Worm (Caenorhabditis elegans) whole organism, L4 larva: ENCODE results near the gene skr-17.

Source experiments
- F10B5.3 ChIP-seq: sonication (generic microtip); optimal IDR thresholded peaks from 2 replicates; lab custom pipeline; 2016; ENCODE audit warnings: mild to moderate bottlenecking, missing genetic modification characterization, missing compliant biosample characterization
- F26F4.8 ChIP-seq: fragments of 200-800 bp; sonication (Bioruptor generic); conservative IDR thresholded peaks from 2 replicates; pipeline ENCODE4 v1.3.6; 2022; ENCODE audit warnings: missing genetic modification characterization, missing compliant biosample characterization
- F44E2.7 ChIP-seq: fragments of 200-800 bp; sonication (Bioruptor generic); IDR thresholded peaks from 2 replicates; pipeline ENCODE4 v2.1.2; 2022; ENCODE audit warnings: missing genetic modification characterization, missing compliant biosample characterization
- R02D3.7 ChIP-seq: fragments of 150-350 bp; sonication (generic microtip); optimal IDR thresholded peaks from 3 replicates; lab custom pipeline; 2014; ENCODE audit warnings: missing biosample characterization, missing genetic modification characterization
- Y105C5A.15 ChIP-seq: fragments of 200-800 bp; sonication (Bioruptor generic); IDR thresholded peaks from 2 replicates; pipeline ENCODE4 v1.3.6; 2022; ENCODE audit warnings: missing genetic modification characterization, missing compliant biosample characterization
- Y48G9A.11 ChIP-seq: fragments of 200-800 bp; sonication (Bioruptor generic); IDR thresholded peaks from 2 replicates; pipeline ENCODE4 v1.3.6; 2022; ENCODE audit warnings: missing genetic modification reagents, missing genetic modification characterization, missing compliant biosample characterization
- Y75B8A.6 ChIP-seq: fragments of 200-800 bp; sonication (Bioruptor generic); IDR thresholded peaks from 2 replicates; pipeline ENCODE4 v1.3.6; 2022; ENCODE audit warnings: missing genetic modification reagents, missing genetic modification characterization, missing compliant biosample characterization
- ZK337.2 ChIP-seq: fragments of 200-800 bp; sonication (Bioruptor generic); IDR thresholded peaks from 2 replicates; pipeline ENCODE4 v1.3.6; 2022; ENCODE audit warnings: missing genetic modification reagents, missing genetic modification characterization, missing compliant biosample characterization
- ZK546.5 ChIP-seq, 2 experiments: sonication (generic microtip); optimal IDR thresholded peaks; 2 replicates each; lab custom pipeline; 2017; ENCODE audit warnings: missing biosample characterization in 2 of 2, missing genetic modification characterization in 2 of 2
- aha-1 ChIP-seq: fragments of 150-350 bp; peaks from one replicate; lab custom pipeline; 2014; ENCODE audit warnings: missing biosample characterization, missing genetic modification characterization
- ama-1 ChIP-seq: fragments of 150-350 bp; optimal IDR thresholded peaks from 2 replicates; lab custom pipeline; 2014; ENCODE audit warnings: inconsistent platforms, mixed read lengths
- ceh-20 ChIP-seq: fragments of 200-800 bp; sonication (Bioruptor generic); IDR thresholded peaks from 2 replicates; pipeline ENCODE4 v1.3.6; 2022; ENCODE audit warnings: missing genetic modification reagents, missing genetic modification characterization, missing compliant biosample characterization
- ceh-28 ChIP-seq: fragments of 150-350 bp; optimal IDR thresholded peaks from 2 replicates; lab custom pipeline; 2014; ENCODE audit warnings: missing biosample characterization, missing genetic modification reagents, missing genetic modification characterization
- ceh-82 ChIP-seq: sonication (generic microtip); optimal IDR thresholded peaks from 2 replicates; lab custom pipeline; 2017; ENCODE audit warnings: missing biosample characterization, missing genetic modification characterization
- ctbp-1 ChIP-seq: fragments of 200-800 bp; sonication (Bioruptor generic); IDR thresholded peaks from 2 replicates; pipeline ENCODE4 v1.3.6; 2022; ENCODE audit warnings: missing genetic modification reagents, missing genetic modification characterization, missing compliant biosample characterization
- daf-12 ChIP-seq: fragments of 150-350 bp; optimal IDR thresholded peaks from 2 replicates; lab custom pipeline; 2014; ENCODE audit warnings: missing biosample characterization, missing genetic modification reagents, missing genetic modification characterization
- dmd-6 ChIP-seq: fragments of 200-800 bp; sonication (Bioruptor generic); IDR thresholded peaks from 2 replicates; pipeline ENCODE4 v1.3.6; 2022; ENCODE audit warnings: missing genetic modification reagents, missing genetic modification characterization, missing compliant biosample characterization
- dpl-1 ChIP-seq: fragments of 150-350 bp; optimal IDR thresholded peaks from 2 replicates; lab custom pipeline; 2014; ENCODE audit warnings: missing biosample characterization, missing genetic modification reagents, missing genetic modification characterization
- egl-43 ChIP-seq: fragments of 200-800 bp; sonication (Bioruptor generic); IDR thresholded peaks from 2 replicates; pipeline ENCODE4 v1.3.6; 2022; ENCODE audit warnings: missing genetic modification reagents, missing genetic modification characterization, missing compliant biosample characterization
- gei-8 ChIP-seq: fragments of 200-800 bp; sonication (Bioruptor generic); optimal IDR thresholded peaks from 2 replicates; lab custom pipeline; 2018; ENCODE audit warnings: mild to moderate bottlenecking, missing genetic modification characterization, missing compliant biosample characterization
- hif-1 ChIP-seq, 2 experiments: sonication (generic microtip); optimal IDR thresholded peaks; 2 replicates each; lab custom pipeline; 2016 to 2017; ENCODE audit warnings: missing compliant biosample characterization in 2 of 2, missing genetic modification characterization in 2 of 2, missing genetic modification reagents in 2 of 2, missing genotype in 2 of 2, mild to moderate bottlenecking in 1 of 2
- hlh-11 ChIP-seq: fragments of 200-800 bp; sonication (Bioruptor generic); optimal IDR thresholded peaks from 2 replicates; lab custom pipeline; 2018; ENCODE audit warnings: mild to moderate bottlenecking, missing genetic modification characterization, missing compliant biosample characterization
- jun-1 ChIP-seq: fragments of 150-350 bp; optimal IDR thresholded peaks from 2 replicates; lab custom pipeline; 2014; ENCODE audit warnings: missing biosample characterization, missing genetic modification reagents, missing genetic modification characterization
- lim-7 ChIP-seq: fragments of 200-800 bp; sonication (Bioruptor generic); IDR thresholded peaks from 2 replicates; pipeline ENCODE4 v1.3.6; 2022; ENCODE audit warnings: missing genetic modification characterization, missing compliant biosample characterization
- lir-3 ChIP-seq: sonication (generic microtip); optimal IDR thresholded peaks from 2 replicates; lab custom pipeline; 2016; ENCODE audit warnings: mild to moderate bottlenecking, missing genetic modification characterization, missing compliant biosample characterization
- madf-9 ChIP-seq: fragments of 200-800 bp; sonication (Bioruptor generic); conservative IDR thresholded peaks from 2 replicates; pipeline ENCODE4 v1.3.6; 2022; ENCODE audit warnings: missing genetic modification reagents, missing genetic modification characterization, missing compliant biosample characterization
- mdt-29 ChIP-seq: fragments of 200-800 bp; sonication (Bioruptor generic); IDR thresholded peaks from 2 replicates; pipeline ENCODE4 v1.3.6; 2022; ENCODE audit warnings: missing genetic modification reagents, missing genetic modification characterization, missing compliant biosample characterization
- mep-1 ChIP-seq: fragments of 150-350 bp; sonication (generic microtip); optimal IDR thresholded peaks from 3 replicates; lab custom pipeline; 2014; ENCODE audit warnings: missing biosample characterization, missing genetic modification characterization
- mxl-2 ChIP-seq: fragments of 200-800 bp; sonication (Bioruptor generic); conservative IDR thresholded peaks from 2 replicates; pipeline ENCODE4 v1.3.6; 2022; ENCODE audit warnings: missing genetic modification reagents, missing genetic modification characterization, missing compliant biosample characterization
- nhr-10 ChIP-seq: fragments of 150-350 bp; optimal IDR thresholded peaks from 2 replicates; lab custom pipeline; 2014; ENCODE audit warnings: missing biosample characterization, missing genetic modification characterization
- nhr-11 ChIP-seq: fragments of 150-350 bp; optimal IDR thresholded peaks from 2 replicates; lab custom pipeline; 2014; ENCODE audit warnings: missing biosample characterization, missing genetic modification characterization
- nhr-111 ChIP-seq: fragments of 200-800 bp; sonication (Bioruptor generic); optimal IDR thresholded peaks from 2 replicates; lab custom pipeline; 2018; ENCODE audit warnings: mild to moderate bottlenecking, missing genetic modification characterization, missing compliant biosample characterization
- nhr-28 ChIP-seq: fragments of 150-350 bp; optimal IDR thresholded peaks from 2 replicates; lab custom pipeline; 2014; ENCODE audit warnings: missing biosample characterization, missing genetic modification characterization
- nhr-76 ChIP-seq: fragments of 150-350 bp; optimal IDR thresholded peaks from 2 replicates; lab custom pipeline; 2014; ENCODE audit warnings: missing biosample characterization, missing genetic modification characterization
- nhr-77 ChIP-seq: fragments of 150-350 bp; optimal IDR thresholded peaks from 2 replicates; lab custom pipeline; 2014; ENCODE audit warnings: missing biosample characterization, missing genetic modification characterization
- pha-4 ChIP-seq, 2 experiments: fragments of 150-350 bp in 1 of 2; fragments of 200-800 bp in 1 of 2; sonication (Bioruptor generic) in 1 of 2; IDR thresholded peaks in 1 of 2; optimal IDR thresholded peaks in 1 of 2; 2 replicates each; pipeline versions ENCODE4 v1.3.6 to Lab custom; 2014 to 2022; ENCODE audit warnings: missing genetic modification characterization in 2 of 2, missing genetic modification reagents in 2 of 2, missing biosample characterization in 1 of 2, missing compliant biosample characterization in 1 of 2
- pqm-1 ChIP-seq: sonication (generic microtip); optimal IDR thresholded peaks from 2 replicates; lab custom pipeline; 2017; ENCODE audit warnings: missing biosample characterization, missing genetic modification characterization
- rbr-2 ChIP-seq: sonication (generic microtip); optimal IDR thresholded peaks from 2 replicates; lab custom pipeline; 2016; ENCODE audit warnings: missing genotype, missing genetic modification characterization, missing compliant biosample characterization
- set-16 ChIP-seq: fragments of 200-800 bp; sonication (Bioruptor generic); IDR thresholded peaks from 2 replicates; pipeline ENCODE4 v1.3.6; 2022; ENCODE audit warnings: missing genetic modification reagents, missing genetic modification characterization, missing compliant biosample characterization
- snpc-1.2 ChIP-seq: fragments of 200-800 bp; sonication (Bioruptor generic); IDR thresholded peaks from 2 replicates; pipeline ENCODE4 v1.3.6; 2022; ENCODE audit warnings: missing genetic modification reagents, missing genetic modification characterization, missing compliant biosample characterization
- snpc-4 ChIP-seq: fragments of 150-350 bp; optimal IDR thresholded peaks from 2 replicates; lab custom pipeline; 2014; ENCODE audit warnings: missing biosample characterization, missing genetic modification characterization
- tra-1 ChIP-seq: fragments of 200-800 bp; sonication (Bioruptor generic); IDR thresholded peaks from 2 replicates; pipeline ENCODE4 v1.3.6; 2022; ENCODE audit warnings: missing genetic modification reagents, missing genetic modification characterization, missing compliant biosample characterization
- unc-62 ChIP-seq, 3 experiments: fragments of 150-350 bp in 1 of 3; sonication (generic microtip); optimal IDR thresholded peaks in 2 of 3; peaks in 1 of 3; 1 replicate in 1 of 3; 2 replicates in 2 of 3; lab custom pipeline; 2014 to 2017; ENCODE audit warnings: missing biosample characterization in 3 of 3, missing genetic modification characterization in 3 of 3, missing genetic modification reagents in 3 of 3, missing genotype in 1 of 3
- vab-7 ChIP-seq: fragments of 200-800 bp; sonication (Bioruptor generic); IDR thresholded peaks from 2 replicates; pipeline ENCODE4 v1.3.6; 2022; ENCODE audit warnings: missing genetic modification reagents, missing genetic modification characterization, missing compliant biosample characterization
- zag-1 ChIP-seq: fragments of 150-350 bp; optimal IDR thresholded peaks from 2 replicates; lab custom pipeline; 2014; ENCODE audit warnings: missing biosample characterization, missing genetic modification characterization
- zfp-3 ChIP-seq: fragments of 200-800 bp; sonication (Bioruptor generic); conservative IDR thresholded peaks from 2 replicates; pipeline ENCODE4 v1.3.6; 2022; ENCODE audit warnings: missing genetic modification reagents, missing genetic modification characterization, missing compliant biosample characterization

skr-17 gene

DNA sequence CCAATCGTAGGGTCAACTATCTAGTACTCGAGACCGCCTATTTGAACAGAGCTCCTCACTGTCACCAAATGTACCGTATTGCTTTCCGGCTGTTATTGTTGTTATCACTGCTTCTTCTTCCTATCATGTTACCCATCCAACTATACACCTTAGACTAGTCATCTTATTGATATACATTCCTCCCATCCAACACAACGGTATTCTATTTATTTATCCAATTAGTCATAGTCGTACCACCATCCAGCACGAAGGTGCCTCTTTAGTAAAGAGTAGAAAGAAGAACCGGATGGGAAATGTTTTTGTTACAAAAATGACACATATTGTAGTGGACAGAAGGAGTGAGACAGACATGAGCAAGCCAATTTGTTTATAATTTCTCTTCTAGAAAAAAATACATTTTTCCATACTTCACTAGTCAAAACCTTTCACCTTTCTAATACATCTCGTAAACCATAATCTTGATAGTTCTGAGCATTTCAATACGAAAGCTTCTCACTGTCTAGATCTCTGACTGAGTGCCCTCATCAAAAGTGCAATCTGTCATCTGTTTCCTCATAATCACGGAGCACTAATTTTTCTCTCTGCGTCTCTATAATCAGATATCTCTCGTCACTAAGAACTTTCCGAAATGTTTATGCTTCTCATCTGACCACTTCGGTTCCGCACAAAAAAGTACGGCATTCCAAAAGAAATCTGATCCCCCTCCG, 27.0 kb downstream of the skr-17 start (continued):
- no peak for TF ChIP-seq vab-7 (GFP tag; lab: Robert Waterston, UW)
- no peak for TF ChIP-seq nhr-11
- TF ChIP-seq jun-1 = no peak
- no peak for TF ChIP-seq egl-43 (GFP tag; lab: Robert Waterston, UW)
- no peak for TF ChIP-seq ctbp-1 (GFP tag; lab: Robert Waterston, UW)
- TF ChIP-seq unc-62 (GFP tag; optimal IDR thresholded peaks at IDR 0.05 in 1 of 2; lab: Kevin White, UChicago) = peak in 1 of 2 experiments; percentile 37
- TF ChIP-seq unc-62 (tag; optimal IDR thresholded peaks at IDR 0.05; lab: Kevin White, UChicago) = no peak
- no peak for TF ChIP-seq ceh-20
- no peak for TF ChIP-seq madf-9 (GFP tag; lab: Robert Waterston, UW)
- TF ChIP-seq rbr-2 = no peak
- no peak for TF ChIP-seq dpl-1 (GFP tag; lab: Kevin White, UChicago)
- no peak for TF ChIP-seq pqm-1 (tag; lab: Kevin White, UChicago)
- no peak for TF ChIP-seq zfp-3 (GFP tag; lab: Robert Waterston, UW)
- no peak for TF ChIP-seq snpc-1.2 (GFP tag; lab: Robert Waterston, UW)
- TF ChIP-seq Y48G9A.11 (GFP tag; lab: Robert Waterston, UW) = no peak
- TF ChIP-seq hif-1 (tag; optimal IDR thresholded peaks at IDR 0.05; lab: Kevin White, UChicago) = no peak
- TF ChIP-seq ceh-28 (tag; lab: Kevin White, UChicago) = no peak
- TF ChIP-seq Y75B8A.6 (GFP tag; lab: Robert Waterston, UW) = no peak
- no peak for TF ChIP-seq R02D3.7 (tag; lab: Kevin White, UChicago)
- no peak for TF ChIP-seq F44E2.7 (GFP tag; lab: Robert Waterston, UW)
- TF ChIP-seq nhr-10 (tag; lab: Kevin White, UChicago) = no peak
- TF ChIP-seq ZK546.5 (tag; optimal IDR thresholded peaks at IDR 0.05; lab: Kevin White, UChicago) = no peak
- peak; percentile 19 for TF ChIP-seq nhr-28 (tag; lab: Kevin White, UChicago)
- peak; percentile 8 for TF ChIP-seq aha-1 (tag; lab: Kevin White, UChicago)
- TF ChIP-seq Y105C5A.15 (GFP tag; lab: Robert Waterston, UW) = no peak
- no peak for TF ChIP-seq nhr-76 (tag; lab: Kevin White, UChicago)
- TF ChIP-seq hlh-11 (tag; lab: Kevin White, UChicago) = peak; percentile 7
- no peak for TF ChIP-seq pha-4 (GFP tag; IDR thresholded peaks at IDR 0.05; lab: Robert Waterston, UW)
- TF ChIP-seq pha-4 (tag; optimal IDR thresholded peaks at IDR 0.05; lab: Kevin White, UChicago) = peak; percentile 66

DNA sequence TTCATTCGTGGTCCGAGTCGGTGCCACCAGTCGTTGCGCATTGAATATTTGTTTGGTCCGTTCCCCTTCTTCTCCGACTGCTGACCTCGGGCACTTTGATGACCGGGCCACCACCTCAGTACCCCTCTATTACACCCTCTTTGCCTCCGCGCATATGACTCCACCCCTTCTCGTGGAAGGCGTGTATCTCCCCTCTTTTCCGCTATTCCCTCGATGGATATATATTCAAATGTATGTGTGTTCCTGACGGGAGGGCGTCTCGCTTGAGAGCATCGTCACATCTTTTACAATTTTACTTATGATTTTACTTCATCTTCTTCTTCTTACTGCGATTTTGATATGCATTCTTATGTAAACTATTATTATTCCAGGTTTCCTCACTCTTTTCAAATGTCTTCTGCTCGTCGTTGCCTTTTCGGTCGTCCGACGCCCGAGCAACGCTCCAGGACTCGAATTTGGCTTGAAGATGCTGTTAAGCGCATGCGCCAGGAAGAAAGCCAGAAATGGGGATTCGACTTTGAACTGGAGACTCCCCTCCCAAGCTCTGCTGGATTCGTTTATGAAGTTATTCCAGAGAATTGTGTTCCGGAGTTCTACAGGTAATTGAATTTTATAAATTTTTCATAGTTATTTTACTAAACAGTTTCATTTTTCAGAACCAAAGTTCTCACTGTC, 27.7 kb downstream of the skr-17 start, which contains the start of gene cki-1:
Gene cki-1 (plus strand): TSS at position 372 of the 675 bp plus-strand sequence.
- TF ChIP-seq nhr-76 (tag; lab: Kevin White, UChicago) (no peak), unc-62 (GFP tag; optimal IDR thresholded peaks at IDR 0.05 in 1 of 2; lab: Kevin White, UChicago) (peak in 1 of 2 experiments; percentile 50), unc-62 (tag; optimal IDR thresholded peaks at IDR 0.05; lab: Kevin White, UChicago) (no peak), set-16 (GFP tag; lab: Robert Waterston, UW) (0 out of 2 replicates have a peak, but pooled peaks have one; percentile 7), ceh-82 (tag; lab: Kevin White, UChicago) (no peak), lir-3 (no peak), mep-1 (tag; lab: Kevin White, UChicago) (no peak), dmd-6 (GFP tag; lab: Robert Waterston, UW) (no peak), snpc-4 (tag; lab: Kevin White, UChicago) (no peak), daf-12 (tag; lab: Kevin White, UChicago) (no peak)

ce11 chrII:7812332-7812731, 29.0 kb downstream of the skr-17 start:
- TF ChIP-seq ZK337.2 (GFP tag; lab: Robert Waterston, UW) = no peak
- TF ChIP-seq mxl-2 (GFP tag; lab: Robert Waterston, UW) = no peak
- TF ChIP-seq nhr-77 (tag; lab: Kevin White, UChicago) = no peak
- TF ChIP-seq Y48G9A.11 (GFP tag; lab: Robert Waterston, UW) = 0 out of 2 replicates have a peak, but pooled peaks have one; percentile 17
- no peak for TF ChIP-seq nhr-111
- peak; percentile 24 for TF ChIP-seq F10B5.3 (tag; lab: Kevin White, UChicago)
- no peak for TF ChIP-seq ama-1
- no peak for TF ChIP-seq F26F4.8 (GFP tag; lab: Robert Waterston, UW)
- no peak for TF ChIP-seq gei-8 (GFP tag; lab: Kevin White, UChicago)
- no peak for TF ChIP-seq lim-7 (GFP tag; lab: Robert Waterston, UW)
- no peak for TF ChIP-seq nhr-28 (tag; lab: Kevin White, UChicago)
- TF ChIP-seq vab-7 (GFP tag; lab: Robert Waterston, UW) = no peak
- TF ChIP-seq snpc-4 (tag; lab: Kevin White, UChicago) = no peak
- no peak for TF ChIP-seq zag-1 (tag; lab: Kevin White, UChicago)
- 0 out of 2 replicates have a peak, but pooled peaks have one; percentile 25 for TF ChIP-seq tra-1 (GFP tag; lab: Robert Waterston, UW)
- no peak for TF ChIP-seq mdt-29 (GFP tag; lab: Robert Waterston, UW)
